Worm (Caenorhabditis elegans): ENCODE results near the gene srb-5.

The srb-5 gene

ce11 chrII:5142619-5143018, 20.6 kb downstream of the srb-5 start, which contains the start of gene F58A6.1:
Gene F58A6.1, plus strand, starts transcription at chrII:5142919.
- TF ChIP-seq pha-4 (tag; optimal IDR thresholded peaks at IDR 0.05) (no peak), K11D2.4 (GFP tag; IDR thresholded peaks at IDR 0.05) (no peak), F23B12.7 (tag; optimal IDR thresholded peaks at IDR 0.05; ENCODE audit: insufficient read depth) (no peak), aptf-3 (GFP tag; IDR thresholded peaks at IDR 0.05) (no peak), F49E8.2 (tag; optimal IDR thresholded peaks at IDR 0.05; ENCODE audit: insufficient read depth) (no peak), F39B2.1 (GFP tag; IDR thresholded peaks at IDR 0.05) (no peak), madf-3 (GFP tag; IDR thresholded peaks at IDR 0.05) (no peak)

ce11 chrII:5141945-5142514, 21.2 kb downstream of the srb-5 start, which contains the start of gene nas-29:
Gene nas-29, minus strand, starts transcription at chrII:5142036.
- TF ChIP-seq F10E7.11 (tag; optimal IDR thresholded peaks at IDR 0.05), result no peak
- TF ChIP-seq dox-1 (GFP tag; IDR thresholded peaks at IDR 0.05), result 0 out of 2 replicates have a peak, but pooled peaks have one; percentile 29
- peak; percentile 79 for TF ChIP-seq nhr-80 (tag; optimal IDR thresholded peaks at IDR 0.05)

ce11 chrII:5136296-5136767, 26.9 kb downstream of the srb-5 start, which contains the start of gene F58A6.2:
Gene F58A6.2, plus strand, starts transcription at chrII:5136717.
- no peak for TF ChIP-seq dpff-1 (tag; optimal IDR thresholded peaks at IDR 0.05)
- no peak for TF ChIP-seq cebp-1 (GFP tag; IDR thresholded peaks at IDR 0.05)
- TF ChIP-seq cebp-1 (tag; optimal IDR thresholded peaks at IDR 0.05), result no peak
- TF ChIP-seq ceh-100 (GFP tag; IDR thresholded peaks at IDR 0.05), result no peak
- no peak for TF ChIP-seq B0336.3 (GFP tag; IDR thresholded peaks at IDR 0.05)
- no peak for TF ChIP-seq sdz-38 (tag; optimal IDR thresholded peaks at IDR 0.05)
- TF ChIP-seq ztf-28 (GFP tag; IDR thresholded peaks at IDR 0.05), result no peak
- TF ChIP-seq dpl-1 (GFP tag; optimal IDR thresholded peaks at IDR 0.05), result no peak
- TF ChIP-seq ceh-79 (tag; optimal IDR thresholded peaks at IDR 0.05), result no peak
- no peak for TF ChIP-seq nfya-2 (GFP tag; IDR thresholded peaks at IDR 0.05)
- no peak for TF ChIP-seq egrh-3 (GFP tag; IDR thresholded peaks at IDR 0.05)
- TF ChIP-seq atf-7 (tag; optimal IDR thresholded peaks at IDR 0.05), result no peak
- TF ChIP-seq T26A5.8 (tag; optimal IDR thresholded peaks at IDR 0.05), result no peak
- no peak for TF ChIP-seq bed-2 (GFP tag; IDR thresholded peaks at IDR 0.05)
- TF ChIP-seq D2030.7 (GFP tag; IDR thresholded peaks at IDR 0.05), result no peak
- no peak for TF ChIP-seq xnd-1 (tag; optimal IDR thresholded peaks at IDR 0.05)
- TF ChIP-seq hlh-12 (tag; optimal IDR thresholded peaks at IDR 0.05), result no peak
- no peak for TF ChIP-seq bed-1 (GFP tag; IDR thresholded peaks at IDR 0.05)

- TF ChIP-seq lin-26 (GFP tag; IDR thresholded peaks at IDR 0.05), result no peak
- TF ChIP-seq ama-1 (optimal IDR thresholded peaks at IDR 0.05), result no peak
- TF ChIP-seq ama-1 (GFP tag; optimal IDR thresholded peaks at IDR 0.05), result no peak
- TF ChIP-seq ztf-25 (GFP tag; IDR thresholded peaks at IDR 0.05), result no peak
- no peak for TF ChIP-seq K12H6.12 (tag; optimal IDR thresholded peaks at IDR 0.05)
- no peak for TF ChIP-seq attf-6 (GFP tag; IDR thresholded peaks at IDR 0.05)
- no peak for TF ChIP-seq ztf-3 (GFP tag; optimal IDR thresholded peaks at IDR 0.05)
- TF ChIP-seq aptf-2 (GFP tag; conservative IDR thresholded peaks at IDR 0.05), result no peak
- TF ChIP-seq lin-54 (GFP tag; optimal IDR thresholded peaks at IDR 0.05), result no peak
- no peak for TF ChIP-seq athp-1 (tag; optimal IDR thresholded peaks at IDR 0.05)
- no peak for TF ChIP-seq snpc-3.4 (tag; optimal IDR thresholded peaks at IDR 0.05)
- no peak for TF ChIP-seq ceh-91 (GFP tag; IDR thresholded peaks at IDR 0.05)
- no peak for TF ChIP-seq hrde-1 (tag; optimal IDR thresholded peaks at IDR 0.05; ENCODE audit: borderline replicate concordance)
- no peak for TF ChIP-seq ceh-100 (GFP tag; IDR thresholded peaks at IDR 0.05)
- TF ChIP-seq egl-44 (GFP tag; IDR thresholded peaks at IDR 0.05), result no peak
These were observed 31.4 kb downstream of the srb-5 start for ce11 chrII:5131800-5132199.
